Worm (Caenorhabditis elegans): ENCODE results near the gene din-1.
A peak's percentile ranks its signal among the peaks of the same experiment; 100 is the strongest.

Gene din-1

DNA sequence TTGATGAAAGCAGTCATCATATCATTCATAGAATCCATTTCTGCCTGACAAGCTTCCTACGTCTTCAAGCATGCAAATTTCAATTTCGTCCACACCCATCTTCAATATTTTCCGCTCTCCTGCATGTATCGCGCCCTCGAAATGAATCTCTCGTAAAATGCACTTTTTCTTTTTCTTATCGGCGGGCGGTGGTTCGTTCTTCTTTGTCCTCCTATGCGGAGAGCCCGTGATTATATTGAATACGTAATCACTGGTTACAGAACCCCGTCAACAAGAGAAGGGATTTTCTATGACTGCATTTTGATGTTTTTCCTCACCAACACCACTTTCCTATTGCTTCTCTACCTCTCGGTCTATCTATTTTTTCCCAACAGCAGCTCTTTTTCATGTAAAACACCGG lies 3.2 kb upstream of the din-1 start:
- TF ChIP-seq pha-4 (tag; optimal IDR thresholded peaks at IDR 0.05): no peak
- no peak for TF ChIP-seq D2030.7 (GFP tag; IDR thresholded peaks at IDR 0.05)
- TF ChIP-seq ama-1 (optimal IDR thresholded peaks at IDR 0.05): peak; percentile 47
- TF ChIP-seq ama-1 (GFP tag; optimal IDR thresholded peaks at IDR 0.05): no peak
- TF ChIP-seq unc-130 (GFP tag; optimal IDR thresholded peaks at IDR 0.05): no peak
- no peak for TF ChIP-seq B0035.1 (tag; optimal IDR thresholded peaks at IDR 0.05)
- 0 out of 2 replicates have a peak, but pooled peaks have one; percentile 12 for TF ChIP-seq F39B2.1 (GFP tag; IDR thresholded peaks at IDR 0.05)
- TF ChIP-seq lin-40 (tag; optimal IDR thresholded peaks at IDR 0.05): no peak
- TF ChIP-seq nfyb-1 (GFP tag; IDR thresholded peaks at IDR 0.05): 0 out of 2 replicates have a peak, but pooled peaks have one; percentile 50
- TF ChIP-seq lin-26 (GFP tag; IDR thresholded peaks at IDR 0.05): no peak
- no peak for TF ChIP-seq tlf-1 (GFP tag; optimal IDR thresholded peaks at IDR 0.05)
- no peak for TF ChIP-seq K12H6.12 (tag; optimal IDR thresholded peaks at IDR 0.05)
- no peak for TF ChIP-seq nhr-179 (tag; optimal IDR thresholded peaks at IDR 0.05)
- 0 out of 2 replicates have a peak, but pooled peaks have one; percentile 18 for TF ChIP-seq dox-1 (GFP tag; IDR thresholded peaks at IDR 0.05)
- no peak for TF ChIP-seq akir-1 (GFP tag; optimal IDR thresholded peaks at IDR 0.05)
- TF ChIP-seq K11D2.4 (GFP tag; IDR thresholded peaks at IDR 0.05): peak; percentile 46; the same call in 1 of the 2 replicates
- TF ChIP-seq sea-2 (GFP tag; IDR thresholded peaks at IDR 0.05): no peak
- TF ChIP-seq ztf-6 (GFP tag; IDR thresholded peaks at IDR 0.05): no peak

DNA sequence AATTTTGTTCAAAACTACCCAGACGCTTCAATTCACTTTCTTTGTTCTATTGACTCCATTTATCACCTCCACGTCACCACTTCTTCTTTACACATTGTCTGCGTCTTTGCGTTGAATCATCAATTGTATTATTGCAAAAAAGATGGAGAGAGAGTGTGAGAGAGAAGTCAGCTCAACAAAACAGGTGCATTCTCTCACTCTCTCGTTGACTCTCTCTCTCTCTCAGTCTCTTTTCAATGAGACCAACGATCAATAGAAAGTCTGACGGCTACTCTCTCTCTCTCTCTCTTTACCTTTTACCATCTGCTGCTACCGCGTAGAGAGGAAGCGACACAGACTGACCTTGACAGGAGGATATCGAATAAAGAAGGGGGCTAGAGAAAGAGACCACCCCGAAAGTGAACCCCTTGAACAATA lies 2.3 kb upstream of the din-1 start:
- TF ChIP-seq T07F8.4 (tag; optimal IDR thresholded peaks at IDR 0.05): no peak
- no peak for TF ChIP-seq fkh-3 (tag; optimal IDR thresholded peaks at IDR 0.05)
- no peak for TF ChIP-seq madf-6 (GFP tag; IDR thresholded peaks at IDR 0.05)
- TF ChIP-seq nhr-90 (tag; optimal IDR thresholded peaks at IDR 0.05): no peak
- TF ChIP-seq Y67H2A.10 (GFP tag; conservative IDR thresholded peaks at IDR 0.05): 0 out of 2 replicates have a peak, but pooled peaks have one; percentile 29
- TF ChIP-seq egrh-3 (GFP tag; IDR thresholded peaks at IDR 0.05): no peak
- peak; percentile 67 for TF ChIP-seq ceh-27 (GFP tag; optimal IDR thresholded peaks at IDR 0.05)
- no peak for TF ChIP-seq F39B2.1 (GFP tag; IDR thresholded peaks at IDR 0.05)
- TF ChIP-seq ztf-6 (GFP tag; IDR thresholded peaks at IDR 0.05): no peak
- TF ChIP-seq lin-40 (tag; optimal IDR thresholded peaks at IDR 0.05): peak; percentile 78
- TF ChIP-seq nfya-2 (GFP tag; IDR thresholded peaks at IDR 0.05): no peak
- 0 out of 2 replicates have a peak, but pooled peaks have one; percentile 6 for TF ChIP-seq Y56A3A.18 (GFP tag; IDR thresholded peaks at IDR 0.05)
- TF ChIP-seq nhr-27 (tag; optimal IDR thresholded peaks at IDR 0.05): no peak
- TF ChIP-seq Y79H2A.3 (GFP tag; conservative IDR thresholded peaks at IDR 0.05): no peak
- peak; percentile 31 for TF ChIP-seq tbp1 (GFP tag; optimal IDR thresholded peaks at IDR 0.05)
- no peak for TF ChIP-seq snpc-1.1 (tag; optimal IDR thresholded peaks at IDR 0.05; ENCODE audit: insufficient read depth)
- no peak for TF ChIP-seq attf-3 (GFP tag; conservative IDR thresholded peaks at IDR 0.05)
- peak; percentile 13 for TF ChIP-seq athp-1 (tag; optimal IDR thresholded peaks at IDR 0.05)
- TF ChIP-seq F55B11.4 (tag; optimal IDR thresholded peaks at IDR 0.05; ENCODE audit: borderline replicate concordance, insufficient read depth): no peak
- no peak for TF ChIP-seq aptf-2 (GFP tag; conservative IDR thresholded peaks at IDR 0.05)
- TF ChIP-seq F49E8.2 (tag; optimal IDR thresholded peaks at IDR 0.05; ENCODE audit: insufficient read depth): no peak
- no peak for TF ChIP-seq Y95B8A.8 (GFP tag; IDR thresholded peaks at IDR 0.05)
- no peak for TF ChIP-seq xnd-1 (tag; optimal IDR thresholded peaks at IDR 0.05)
- TF ChIP-seq gei-17 (GFP tag; optimal IDR thresholded peaks at IDR 0.05): peak; percentile 44
- no peak for TF ChIP-seq B0019.2 (GFP tag; conservative IDR thresholded peaks at IDR 0.05)
- TF ChIP-seq efl-1 (GFP tag; optimal IDR thresholded peaks at IDR 0.05): no peak
- TF ChIP-seq sptf-2 (GFP tag; optimal IDR thresholded peaks at IDR 0.05): no peak
- TF ChIP-seq madf-8 (GFP tag; conservative IDR thresholded peaks at IDR 0.05): no peak
- TF ChIP-seq lin-35 (GFP tag; optimal IDR thresholded peaks at IDR 0.05): peak in 1 of 3 experiments; percentile 46
- no peak for TF ChIP-seq ztf-22 (GFP tag; optimal IDR thresholded peaks at IDR 0.05)
- no peak for TF ChIP-seq hlh-26 (GFP tag; conservative IDR thresholded peaks at IDR 0.05)
- TF ChIP-seq dpff-1 (tag; optimal IDR thresholded peaks at IDR 0.05): no peak
- TF ChIP-seq lir-1 (GFP tag; conservative IDR thresholded peaks at IDR 0.05): no peak
